Worm (Caenorhabditis elegans): ENCODE results near the gene Y54G9A.5.

Y54G9A.5 gene

DNA sequence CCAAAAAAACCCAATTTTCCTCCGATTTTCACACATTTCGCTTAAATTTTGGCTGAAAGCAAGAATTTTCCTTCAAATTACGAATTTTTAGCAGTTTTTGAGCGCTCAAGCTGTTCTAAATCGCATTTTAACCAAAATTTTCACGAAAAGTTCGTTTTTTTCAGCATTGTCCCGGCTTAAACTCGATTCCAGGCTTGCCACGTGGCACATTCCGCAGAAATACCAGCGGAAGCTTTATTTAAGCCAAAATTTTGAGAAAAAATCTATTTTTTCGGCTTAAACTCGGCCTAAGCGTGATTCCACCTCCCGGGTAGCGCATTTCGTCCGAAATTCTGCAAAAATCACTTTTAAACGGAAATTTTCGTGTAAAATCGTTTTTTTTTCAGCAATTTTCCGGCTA lies 947 bp downstream of the Y54G9A.5 start:
- TF ChIP-seq lin-38 (GFP tag; IDR thresholded peaks at IDR 0.05) (peak; percentile 44; the same call in 1 of the 2 replicates), arid-1 (GFP tag; conservative IDR thresholded peaks at IDR 0.05) (no peak)

DNA sequence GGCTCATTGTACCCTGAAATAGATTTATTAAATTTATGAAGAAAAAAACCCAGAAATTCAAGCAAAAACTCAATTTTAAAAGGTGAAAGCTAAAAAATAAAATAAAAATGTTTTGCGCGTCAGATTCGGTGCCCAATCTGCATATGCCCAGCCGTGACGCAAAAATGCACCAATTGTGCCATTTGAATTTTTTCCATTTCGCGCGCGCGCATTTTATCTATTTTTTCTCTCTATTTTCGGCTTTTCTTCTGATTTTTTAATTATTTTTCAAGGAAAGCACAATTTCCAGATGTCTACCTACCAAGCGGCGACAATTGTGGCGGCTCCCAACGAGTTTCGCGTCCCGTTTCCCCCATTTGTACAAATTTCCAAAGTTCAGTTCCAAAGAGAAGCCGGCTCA lies 3.0 kb downstream of the Y54G9A.5 start, which contains the start of the genes Y54G9A.7 and bub-3:
TSS of gene Y54G9A.7 (minus strand) at position 7 of the 400 bp plus-strand sequence.
TSS of gene bub-3 (plus strand) at position 270 of the 400 bp plus-strand sequence.
- no peak for TF ChIP-seq skn-1 (tag; optimal IDR thresholded peaks at IDR 0.05)
- no peak for TF ChIP-seq R02D3.7 (tag; optimal IDR thresholded peaks at IDR 0.05)
- TF ChIP-seq unc-130 (GFP tag; optimal IDR thresholded peaks at IDR 0.05): peak; percentile 25
- TF ChIP-seq mes-2 (tag; optimal IDR thresholded peaks at IDR 0.05; ENCODE audit: poor library complexity, severe bottlenecking): peak; percentile 53
- peak in 1 of 2 experiments; percentile 31 for TF ChIP-seq lsy-2 (tag; optimal IDR thresholded peaks at IDR 0.05)
- no peak for TF ChIP-seq hlh-11 (tag; optimal IDR thresholded peaks at IDR 0.05)
- TF ChIP-seq mdl-1 (tag; optimal IDR thresholded peaks at IDR 0.05): no peak
- TF ChIP-seq aha-1 (tag): peak; percentile 71
- TF ChIP-seq lin-38 (GFP tag; IDR thresholded peaks at IDR 0.05): peak; percentile 67
- no peak for TF ChIP-seq F37D6.2 (tag; optimal IDR thresholded peaks at IDR 0.05)
- TF ChIP-seq dpl-1 (GFP tag; optimal IDR thresholded peaks at IDR 0.05): peak; percentile 52

DNA sequence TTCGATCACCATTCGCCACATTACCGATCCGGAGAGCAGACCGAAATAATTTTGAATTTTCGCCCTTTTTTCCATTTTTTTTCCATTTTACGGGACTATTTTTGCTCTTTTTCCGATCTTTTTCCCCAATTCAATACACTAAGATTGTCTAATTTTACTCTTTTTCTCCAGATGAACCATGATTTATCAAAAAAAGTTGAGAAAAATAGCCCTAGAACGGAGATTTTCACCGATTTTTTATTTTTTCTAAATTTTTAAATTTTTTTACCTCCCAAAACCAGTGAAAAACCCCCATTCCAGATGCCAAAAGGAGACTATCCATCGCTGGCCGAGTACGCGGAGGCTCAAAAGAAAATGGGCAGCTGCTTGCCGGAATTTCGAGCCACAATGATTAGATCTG lies 6.6 kb downstream of the Y54G9A.5 start, which contains the start of gene Y54G9A.9:
TSS of gene Y54G9A.9 (plus strand) at position 301 of the 400 bp plus-strand sequence.
- TF ChIP-seq nhr-11 (tag; optimal IDR thresholded peaks at IDR 0.05): no peak
- TF ChIP-seq F37D6.2 (tag; optimal IDR thresholded peaks at IDR 0.05): no peak
- TF ChIP-seq Y75B8A.6 (GFP tag; IDR thresholded peaks at IDR 0.05): no peak
- TF ChIP-seq lin-13 (GFP tag; optimal IDR thresholded peaks at IDR 0.05): no peak

DNA sequence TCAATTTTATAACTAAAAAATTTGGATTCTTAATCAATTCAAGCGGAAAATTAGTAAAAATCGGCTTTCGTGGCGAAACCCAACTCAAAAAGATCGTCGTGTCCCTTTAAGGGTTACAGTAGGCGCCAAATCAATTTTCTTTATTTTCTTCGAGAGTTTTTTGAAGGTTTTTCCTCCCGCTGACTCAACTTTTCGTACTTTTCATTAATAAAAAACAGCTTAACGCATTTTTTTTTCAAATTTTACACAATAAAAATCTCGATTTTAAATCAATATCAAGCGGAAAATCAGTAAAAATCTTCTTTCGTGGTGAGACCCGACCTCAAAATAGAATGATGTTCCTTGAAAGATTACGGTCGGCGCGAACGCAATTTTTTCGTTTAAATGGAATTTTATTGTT lies 9.3 kb downstream of the Y54G9A.5 start:
- TF ChIP-seq F49E8.2 (tag; optimal IDR thresholded peaks at IDR 0.05; ENCODE audit: borderline replicate concordance) (peak; percentile 77), mxl-3 (GFP tag; optimal IDR thresholded peaks at IDR 0.05) (no peak)

DNA sequence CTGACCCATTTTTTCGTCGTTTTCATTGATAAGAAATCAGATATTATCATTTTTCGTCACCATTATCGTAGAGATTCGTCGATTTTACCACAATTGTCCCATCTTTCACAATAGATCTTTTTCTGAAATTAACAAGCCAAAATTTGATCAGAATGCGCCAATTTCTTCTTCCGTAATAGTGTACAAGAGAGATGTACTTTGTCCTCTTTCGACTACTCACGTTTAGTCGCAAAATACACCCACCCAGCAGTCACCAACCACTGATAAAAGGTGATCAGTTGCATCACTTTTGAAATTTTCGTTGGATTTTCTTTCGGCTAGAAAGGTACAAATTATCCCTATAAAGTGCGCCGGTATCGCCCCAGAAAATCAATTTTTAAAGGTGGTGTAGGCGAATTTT lies 9.8 kb downstream of the Y54G9A.5 start:
- TF ChIP-seq ceh-20 (GFP tag; IDR thresholded peaks at IDR 0.05) (no peak), hif-1 (tag; optimal IDR thresholded peaks at IDR 0.05) (peak in 1 of 2 experiments; percentile 96), daf-16 (GFP tag; optimal IDR thresholded peaks at IDR 0.05) (no peak), daf-16 (tag; optimal IDR thresholded peaks at IDR 0.05) (peak; percentile 41), dmd-6 (GFP tag; IDR thresholded peaks at IDR 0.05) (0 out of 2 replicates have a peak, but pooled peaks have one; percentile 12)

DNA sequence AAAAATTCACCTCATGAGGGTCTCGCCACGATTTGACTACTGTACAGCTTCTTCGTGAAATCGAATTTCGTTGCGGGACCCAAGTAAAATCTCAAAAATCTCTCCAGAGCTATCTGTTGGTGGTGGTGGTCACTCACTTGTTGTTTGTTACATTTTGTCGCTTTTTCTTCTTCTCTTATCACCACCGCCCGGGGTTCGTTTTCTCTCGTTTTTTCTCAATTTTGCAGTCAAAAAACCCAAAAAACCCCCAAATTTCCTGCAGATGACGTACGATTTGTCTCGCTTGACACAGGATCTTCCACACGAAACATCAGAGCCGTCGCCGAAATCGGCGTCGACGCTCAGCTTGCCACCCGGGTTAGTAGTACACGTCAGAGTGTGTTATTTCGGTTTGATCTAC lies 13.3 kb downstream of the Y54G9A.5 start, which contains the start of gene R06B9.5:
TSS of gene R06B9.5 (plus strand) at position 232 of the 400 bp plus-strand sequence.
- TF ChIP-seq daf-16 (GFP tag; optimal IDR thresholded peaks at IDR 0.05) (no peak), daf-16 (tag; optimal IDR thresholded peaks at IDR 0.05) (peak; percentile 5), ceh-28 (tag; optimal IDR thresholded peaks at IDR 0.05) (no peak)

DNA sequence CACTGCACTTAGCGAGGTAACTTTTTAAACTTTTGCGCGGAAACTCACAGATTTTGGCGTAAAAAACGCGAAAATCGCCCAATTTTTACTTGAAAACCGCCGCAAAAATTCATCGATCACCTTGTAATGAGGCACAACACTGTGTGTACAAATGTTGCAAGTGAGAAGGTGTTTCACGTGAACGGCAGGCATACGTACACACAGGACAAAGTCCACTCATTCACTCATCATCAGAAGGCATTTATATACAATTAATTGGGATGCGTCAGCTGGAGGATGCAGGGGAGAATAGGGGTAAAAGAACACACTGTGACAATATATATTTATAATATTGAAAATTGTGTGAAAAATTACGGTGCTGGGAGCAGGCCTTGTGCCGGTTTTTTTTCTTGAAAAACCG lies 14.1 kb downstream of the Y54G9A.5 start:
- peak; percentile 88 for TF ChIP-seq mxl-2 (GFP tag; conservative IDR thresholded peaks at IDR 0.05)
- TF ChIP-seq dve-1 (tag; optimal IDR thresholded peaks at IDR 0.05; ENCODE audit: insufficient read depth): peak; percentile 34
- TF ChIP-seq daf-12 (tag; optimal IDR thresholded peaks at IDR 0.05): no peak
- no peak for TF ChIP-seq F44E2.7 (GFP tag; IDR thresholded peaks at IDR 0.05)
- peak; percentile 18 for TF ChIP-seq hlh-30 (tag; optimal IDR thresholded peaks at IDR 0.05; ENCODE audit: insufficient read depth)
- no peak for TF ChIP-seq ztf-7 (tag; optimal IDR thresholded peaks at IDR 0.05)
- TF ChIP-seq daf-16 (GFP tag; optimal IDR thresholded peaks at IDR 0.05): no peak
- TF ChIP-seq daf-16 (tag; optimal IDR thresholded peaks at IDR 0.05): peak; percentile 52
- peak; percentile 28 for TF ChIP-seq nhr-28 (tag; optimal IDR thresholded peaks at IDR 0.05)
- peak; percentile 22 for TF ChIP-seq hlh-11 (tag; optimal IDR thresholded peaks at IDR 0.05)
- peak; percentile 51; the same call in 1 of the 2 replicates for TF ChIP-seq snpc-1.2 (GFP tag; IDR thresholded peaks at IDR 0.05)
- peak in 1 of 2 experiments; percentile 1 for TF ChIP-seq lsy-2 (tag; optimal IDR thresholded peaks at IDR 0.05)
